Fruit fly (Drosophila melanogaster): ENCODE data around the gene MED11.

The MED11 gene

DNA sequence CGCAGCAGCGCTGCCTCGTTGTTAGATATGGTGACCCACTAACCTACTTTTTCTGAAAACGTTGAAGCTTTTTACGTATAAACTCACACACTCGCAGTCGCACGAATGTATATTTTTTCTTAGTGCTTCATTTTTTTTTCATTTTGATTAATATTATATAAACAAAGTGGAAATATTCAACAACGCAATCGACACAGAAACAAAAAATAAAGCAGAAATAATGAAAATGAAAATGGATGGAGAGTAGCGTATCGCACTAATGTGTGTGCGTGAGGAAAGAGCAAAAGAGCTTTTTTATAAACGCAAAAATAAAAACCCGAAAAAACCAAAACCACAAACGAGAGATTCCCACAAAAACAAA is 40.4 kb downstream of the MED11 start (continued):
- TF ChIP-seq Ets97D (GFP tag; optimal IDR thresholded peaks at IDR 0.05) (peak; percentile 25), Optix (GFP tag; IDR thresholded peaks at IDR 0.05) (no peak), CG9932 (GFP tag; IDR thresholded peaks at IDR 0.05) (peak; percentile 21; the same call in 1 of the 2 replicates), Hr3 (GFP tag; optimal IDR thresholded peaks at IDR 0.05) (no peak), trh (GFP tag; optimal IDR thresholded peaks at IDR 0.05) (no peak), CG10274 (GFP tag; optimal IDR thresholded peaks at IDR 0.05) (peak; percentile 21), Fer1 (GFP tag; optimal IDR thresholded peaks at IDR 0.05) (peak; percentile 35), CG4424 (GFP tag; optimal IDR thresholded peaks at IDR 0.05) (no peak), Hmr (GFP tag; optimal IDR thresholded peaks at IDR 0.05) (peak; percentile 29), ssp (GFP tag; IDR thresholded peaks at IDR 0.05) (peak; percentile 22; the same call in 1 of the 2 replicates), da (GFP tag; optimal IDR thresholded peaks at IDR 0.05) (no peak), Atf6 (GFP tag; IDR thresholded peaks at IDR 0.05) (peak; percentile 57; the same call in 1 of the 2 replicates), lilli (GFP tag; optimal IDR thresholded peaks at IDR 0.05) (peak; percentile 31), ewg (GFP tag; optimal IDR thresholded peaks at IDR 0.05) (no peak), PHDP (tag; optimal IDR thresholded peaks at IDR 0.05) (peak; percentile 17), CG8089 (GFP tag; optimal IDR thresholded peaks at IDR 0.05) (no peak), cwo (GFP tag; optimal IDR thresholded peaks at IDR 0.05) (peak; percentile 24), ind (GFP tag; optimal IDR thresholded peaks at IDR 0.05) (peak; percentile 30), CG17829 (tag; optimal IDR thresholded peaks at IDR 0.05) (peak; percentile 19), CG10654 (GFP tag; optimal IDR thresholded peaks at IDR 0.05) (no peak), Dp (GFP tag; optimal IDR thresholded peaks at IDR 0.05) (no peak), Ptx1 (GFP tag; IDR thresholded peaks at IDR 0.05) (peak; percentile 56), CG11695 (GFP tag; IDR thresholded peaks at IDR 0.05) (peak; percentile 74; the same call in 2 of the 3 replicates), HLH3B (GFP tag; IDR thresholded peaks at IDR 0.05) (peak; percentile 31; the same call in 1 of the 2 replicates), CG14014 (GFP tag; IDR thresholded peaks at IDR 0.05) (peak; percentile 42; the same call in 1 of the 2 replicates), schlank (tag; optimal IDR thresholded peaks at IDR 0.05) (no peak), CG15514 (GFP tag; optimal IDR thresholded peaks at IDR 0.05) (peak; percentile 30), CG2678 (tag; optimal IDR thresholded peaks at IDR 0.05) (peak; percentile 52), wor (GFP tag; IDR thresholded peaks at IDR 0.05) (peak; percentile 29; the same call in 1 of the 2 replicates), CG13894 (tag; optimal IDR thresholded peaks at IDR 0.05) (no peak), nmo (GFP tag; optimal IDR thresholded peaks at IDR 0.05) (peak; percentile 11), Adf1 (GFP tag; IDR thresholded peaks at IDR 0.05) (peak; percentile 87; the same call in 1 of the 2 replicates), run (tag; optimal IDR thresholded peaks at IDR 0.05) (peak; percentile 57), CG9797 (GFP tag; optimal IDR thresholded peaks at IDR 0.05) (no peak), Sox102F (GFP tag; optimal IDR thresholded peaks at IDR 0.05) (peak; percentile 62), Dek (tag; optimal IDR thresholded peaks at IDR 0.05) (peak; percentile 14), sd (tag; optimal IDR thresholded peaks at IDR 0.05) (no peak), CG15269 (tag; optimal IDR thresholded peaks at IDR 0.05) (peak; percentile 36), salm (tag; optimal IDR thresholded peaks at IDR 0.05) (peak; percentile 32), cg (GFP tag; optimal IDR thresholded peaks at IDR 0.05) (peak; percentile 56), org-1 (GFP tag; optimal IDR thresholded peaks at IDR 0.05) (no peak), hkb (optimal IDR thresholded peaks at IDR 0.05) (no peak), hkb (GFP tag; IDR thresholded peaks at IDR 0.05) (peak; percentile 74), CoRest (tag; optimal IDR thresholded peaks at IDR 0.05) (peak; percentile 2), sens-2 (GFP tag; IDR thresholded peaks at IDR 0.05) (no peak), Taf1 (GFP tag; IDR thresholded peaks at IDR 0.05) (no peak), CG8765 (GFP tag; IDR thresholded peaks at IDR 0.05) (no peak), CG18476 (GFP tag; optimal IDR thresholded peaks at IDR 0.05) (peak; percentile 40), lov (optimal IDR thresholded peaks at IDR 0.05) (no peak), lov (GFP tag; IDR thresholded peaks at IDR 0.05) (no peak), unpg (GFP tag; optimal IDR thresholded peaks at IDR 0.05) (peak; percentile 59), Awh (GFP tag; IDR thresholded peaks at IDR 0.05) (peak; percentile 39; the same call in 1 of the 2 replicates)
